Worm (Caenorhabditis elegans) whole organism, L1 larva: ENCODE measurements around the gene egl-17.

Experiments used
- C04F5.9 ChIP-seq: sonication (generic microtip); optimal IDR thresholded peaks from 2 replicates; lab custom pipeline; 2016; ENCODE audit warnings: missing genetic modification characterization, missing compliant biosample characterization
- C16A3.4 ChIP-seq: fragments of 150-350 bp; optimal IDR thresholded peaks from 2 replicates; lab custom pipeline; 2014; ENCODE audit warnings: missing biosample characterization, missing genetic modification characterization
- F16B12.6 ChIP-seq: fragments of 150-350 bp; optimal IDR thresholded peaks from 2 replicates; lab custom pipeline; 2014; ENCODE audit warnings: missing biosample characterization, missing genetic modification characterization
- Y116A8C.19 ChIP-seq: sonication (generic microtip); optimal IDR thresholded peaks from 2 replicates; lab custom pipeline; 2016; ENCODE audit warnings: missing compliant biosample characterization, missing genetic modification characterization, borderline replicate concordance
- aha-1 ChIP-seq: fragments of 150-350 bp; optimal IDR thresholded peaks from 2 replicates; lab custom pipeline; 2014; ENCODE audit warnings: missing biosample characterization, missing genetic modification characterization
- aly-2 ChIP-seq: fragments of 150-350 bp; optimal IDR thresholded peaks from 2 replicates; lab custom pipeline; 2014; ENCODE audit warnings: missing biosample characterization, missing genetic modification characterization
- ama-1 ChIP-seq: fragments of 150-350 bp; optimal IDR thresholded peaks from 2 replicates; lab custom pipeline; 2014
- blmp-1 ChIP-seq: fragments of 150-350 bp; optimal IDR thresholded peaks from 2 replicates; lab custom pipeline; 2014; ENCODE audit warnings: missing biosample characterization, missing genetic modification characterization
- ceh-63 ChIP-seq: fragments of 200-800 bp; sonication (Bioruptor generic); optimal IDR thresholded peaks from 2 replicates; lab custom pipeline; 2018; ENCODE audit warnings: mild to moderate bottlenecking, missing genetic modification characterization, missing compliant biosample characterization
- ceh-82 ChIP-seq, 3 experiments: fragments of 150-350 bp in 1 of 3; sonication (generic microtip) in 2 of 3; optimal IDR thresholded peaks; 2 replicates each; lab custom pipeline; 2014 to 2017; ENCODE audit warnings: missing biosample characterization in 3 of 3, missing genetic modification characterization in 3 of 3
- ces-1 ChIP-seq: fragments of 150-350 bp; optimal IDR thresholded peaks from 2 replicates; lab custom pipeline; 2014; ENCODE audit warnings: missing biosample characterization, missing genetic modification reagents, missing genetic modification characterization
- dpl-1 ChIP-seq, 3 experiments: fragments of 150-350 bp in 2 of 3; sonication (generic microtip) in 1 of 3; optimal IDR thresholded peaks; 2 replicates each; lab custom pipeline; 2014 to 2017; ENCODE audit warnings: missing biosample characterization in 3 of 3, missing genetic modification characterization in 3 of 3, missing genetic modification reagents in 3 of 3
- dsc-1 ChIP-seq: sonication (generic microtip); optimal IDR thresholded peaks from 2 replicates; lab custom pipeline; 2016; ENCODE audit warnings: mild to moderate bottlenecking, missing genetic modification characterization, missing compliant biosample characterization
- efl-1 ChIP-seq, 4 experiments: fragments of 150-350 bp; optimal IDR thresholded peaks in 3 of 4; peaks in 1 of 4; 1 replicate in 1 of 4; 2 replicates in 3 of 4; lab custom pipeline; 2014; ENCODE audit warnings: missing biosample characterization in 2 of 4, missing genetic modification characterization in 2 of 4, missing genetic modification reagents in 2 of 4
- efl-3 ChIP-seq: fragments of 200-800 bp; sonication (Bioruptor generic); optimal IDR thresholded peaks from 2 replicates; lab custom pipeline; 2018; ENCODE audit warnings: mild to moderate bottlenecking, missing genetic modification characterization, missing compliant biosample characterization
- egl-13 ChIP-seq: sonication (generic microtip); optimal IDR thresholded peaks from 2 replicates; lab custom pipeline; 2016; ENCODE audit warnings: missing genotype, missing genetic modification reagents, missing genetic modification characterization, missing compliant biosample characterization
- egl-27 ChIP-seq, 2 experiments: fragments of 150-350 bp in 1 of 2; sonication (generic microtip); optimal IDR thresholded peaks; 3 replicates each; lab custom pipeline; 2017 to 2018; ENCODE audit warnings: missing biosample characterization in 2 of 2, missing genetic modification characterization in 2 of 2, missing genetic modification reagents in 2 of 2
- ets-5 ChIP-seq: fragments of 200-800 bp; sonication (Bioruptor generic); IDR thresholded peaks from 2 replicates; pipeline ENCODE4 v1.3.6; 2022; ENCODE audit warnings: missing genetic modification characterization, missing compliant biosample characterization
- fkh-4 ChIP-seq: sonication (generic microtip); optimal IDR thresholded peaks from 2 replicates; lab custom pipeline; 2016; ENCODE audit warnings: missing compliant biosample characterization, missing genetic modification characterization, borderline replicate concordance
- fkh-8 ChIP-seq: sonication (generic microtip); optimal IDR thresholded peaks from 2 replicates; lab custom pipeline; 2016; ENCODE audit warnings: mild to moderate bottlenecking, missing genetic modification characterization, missing compliant biosample characterization
- fos-1 ChIP-seq: fragments of 150-350 bp; optimal IDR thresholded peaks from 2 replicates; lab custom pipeline; 2014; ENCODE audit warnings: missing biosample characterization, missing genetic modification characterization
- hlh-17 ChIP-seq: fragments of 200-800 bp; sonication (Bioruptor generic); optimal IDR thresholded peaks from 2 replicates; lab custom pipeline; 2018; ENCODE audit warnings: missing genetic modification characterization, mild to moderate bottlenecking, missing compliant biosample characterization, moderate library complexity, borderline replicate concordance
- irx-1 ChIP-seq: sonication (generic microtip); optimal IDR thresholded peaks from 2 replicates; lab custom pipeline; 2016; ENCODE audit warnings: missing genetic modification characterization, missing compliant biosample characterization
- lin-13 ChIP-seq: fragments of 150-350 bp; optimal IDR thresholded peaks from 2 replicates; lab custom pipeline; 2014; ENCODE audit warnings: missing biosample characterization, missing genetic modification reagents, missing genetic modification characterization
- lir-3 ChIP-seq: sonication (generic microtip); optimal IDR thresholded peaks from 2 replicates; lab custom pipeline; 2016; ENCODE audit warnings: mild to moderate bottlenecking, missing genetic modification characterization, moderate library complexity, missing compliant biosample characterization; ENCODE audit not compliant: poor library complexity
- mab-9 ChIP-seq: fragments of 200-800 bp; sonication (Bioruptor generic); IDR thresholded peaks from 2 replicates; pipeline ENCODE4 v1.3.6; 2022; ENCODE audit warnings: missing genetic modification reagents, missing genetic modification characterization, missing compliant biosample characterization
- mdl-1 ChIP-seq, 2 experiments: fragments of 150-350 bp; optimal IDR thresholded peaks; 2 replicates each; lab custom pipeline; 2014 to 2017; ENCODE audit warnings: missing biosample characterization in 2 of 2, missing genetic modification characterization in 2 of 2, inconsistent platforms in 1 of 2
- mef-2 ChIP-seq: fragments of 150-350 bp; optimal IDR thresholded peaks from 2 replicates; lab custom pipeline; 2014; ENCODE audit warnings: missing biosample characterization, missing genetic modification characterization
- nhr-11 ChIP-seq: fragments of 150-350 bp; optimal IDR thresholded peaks from 2 replicates; lab custom pipeline; 2014; ENCODE audit warnings: missing biosample characterization, missing genetic modification characterization
- nhr-12 ChIP-seq: sonication (generic microtip); optimal IDR thresholded peaks from 2 replicates; lab custom pipeline; 2017; ENCODE audit warnings: missing biosample characterization, missing genetic modification characterization
- nhr-28 ChIP-seq: fragments of 150-350 bp; optimal IDR thresholded peaks from 2 replicates; lab custom pipeline; 2014; ENCODE audit warnings: missing biosample characterization, missing genetic modification characterization
- nhr-47 ChIP-seq: sonication (generic microtip); optimal IDR thresholded peaks from 2 replicates; lab custom pipeline; 2016; ENCODE audit warnings: mild to moderate bottlenecking, missing genetic modification characterization, moderate library complexity, missing compliant biosample characterization
- nhr-71 ChIP-seq: sonication (generic microtip); optimal IDR thresholded peaks from 2 replicates; lab custom pipeline; 2016; ENCODE audit warnings: mild to moderate bottlenecking, missing genetic modification characterization, moderate library complexity, missing compliant biosample characterization
- nhr-76 ChIP-seq: sonication (generic microtip); optimal IDR thresholded peaks from 2 replicates; lab custom pipeline; 2017; ENCODE audit warnings: missing biosample characterization, missing genetic modification characterization
- nhr-77 ChIP-seq: fragments of 150-350 bp; optimal IDR thresholded peaks from 2 replicates; lab custom pipeline; 2014; ENCODE audit warnings: missing biosample characterization, missing genetic modification characterization
- nhr-90 ChIP-seq: sonication (generic microtip); optimal IDR thresholded peaks from 2 replicates; lab custom pipeline; 2016; ENCODE audit warnings: mild to moderate bottlenecking, missing genetic modification characterization, missing compliant biosample characterization; ENCODE audit not compliant: poor library complexity
- pag-3 ChIP-seq: sonication (generic microtip); optimal IDR thresholded peaks from 2 replicates; lab custom pipeline; 2017; ENCODE audit warnings: missing genetic modification characterization, mild to moderate bottlenecking, missing compliant biosample characterization, antibody characterized with exemption, borderline replicate concordance; ENCODE audit not compliant: insufficient read depth
- pax-3 ChIP-seq: fragments of 200-800 bp; sonication (Bioruptor generic); optimal IDR thresholded peaks from 2 replicates; lab custom pipeline; 2018; ENCODE audit warnings: mild to moderate bottlenecking, missing genetic modification characterization, moderate library complexity, missing compliant biosample characterization
- skn-1 ChIP-seq: fragments of 150-350 bp; optimal IDR thresholded peaks from 2 replicates; lab custom pipeline; 2014; ENCODE audit warnings: missing biosample characterization, missing genetic modification characterization
- snpc-4 ChIP-seq: fragments of 150-350 bp; optimal IDR thresholded peaks from 2 replicates; lab custom pipeline; 2014; ENCODE audit warnings: missing biosample characterization, missing genetic modification characterization
- sptf-1 ChIP-seq: fragments of 150-350 bp; optimal IDR thresholded peaks from 2 replicates; lab custom pipeline; 2014; ENCODE audit warnings: missing biosample characterization, missing genetic modification characterization
- swsn-7 ChIP-seq: sonication (generic microtip); optimal IDR thresholded peaks from 2 replicates; lab custom pipeline; 2016; ENCODE audit warnings: missing genetic modification characterization, missing compliant biosample characterization
- tbx-2 ChIP-seq: sonication (generic microtip); optimal IDR thresholded peaks from 2 replicates; lab custom pipeline; 2016; ENCODE audit warnings: missing genetic modification characterization, missing compliant biosample characterization
- unc-130 ChIP-seq: fragments of 150-350 bp; optimal IDR thresholded peaks from 2 replicates; lab custom pipeline; 2017; ENCODE audit warnings: missing biosample characterization, missing genetic modification characterization, inconsistent platforms
- unc-30 ChIP-seq: sonication (generic microtip); optimal IDR thresholded peaks from 2 replicates; lab custom pipeline; 2017; ENCODE audit warnings: missing biosample characterization, missing genetic modification characterization
- vab-15 ChIP-seq: sonication (generic microtip); optimal IDR thresholded peaks from 2 replicates; lab custom pipeline; 2017; ENCODE audit warnings: missing genotype, mild to moderate bottlenecking, missing genetic modification characterization, missing compliant biosample characterization
- zag-1 ChIP-seq: fragments of 150-350 bp; optimal IDR thresholded peaks from 2 replicates; lab custom pipeline; 2014; ENCODE audit warnings: missing biosample characterization, missing genetic modification characterization
- zip-4 ChIP-seq: fragments of 200-800 bp; sonication (Bioruptor generic); optimal IDR thresholded peaks from 2 replicates; lab custom pipeline; 2018; ENCODE audit warnings: mild to moderate bottlenecking, missing genetic modification characterization, moderate library complexity, missing compliant biosample characterization
- ztf-11 ChIP-seq, 2 experiments: sonication (generic microtip); optimal IDR thresholded peaks; 2 replicates each; lab custom pipeline; 2016 to 2017; ENCODE audit warnings: missing genetic modification characterization in 2 of 2, missing biosample characterization in 1 of 2, missing compliant biosample characterization in 1 of 2

Gene egl-17

ce11 chrX:530909-531308 lies 41.4 kb downstream of the egl-17 start, which contains the start of gene B0310.6:
B0310.6 (minus strand) TSS chrX:531009.
- TF ChIP-seq skn-1 (tag; lab: Kevin White, UChicago): no peak
- no peak for TF ChIP-seq aha-1 (tag; lab: Kevin White, UChicago)
- TF ChIP-seq zag-1 (tag; lab: Kevin White, UChicago): no peak

ce11 chrX:535728-536127 lies 46.2 kb downstream of the egl-17 start, which contains the start of gene F28C10.3:
F28C10.3 (minus strand) TSS chrX:535828.
- TF ChIP-seq efl-1 (optimal IDR thresholded peaks at IDR 0.05; lab: Kevin White, UChicago): peak; percentile 53 to 66
- TF ChIP-seq efl-1 (GFP tag; optimal IDR thresholded peaks at IDR 0.05 in 1 of 2; lab: Kevin White, UChicago): peak; percentile 13 to 93
- no peak for TF ChIP-seq fkh-4 (tag; lab: Kevin White, UChicago)
- no peak for TF ChIP-seq ztf-11 (tag; optimal IDR thresholded peaks at IDR 0.05; lab: Kevin White, UChicago)
- peak; percentile 93 for TF ChIP-seq skn-1 (tag; lab: Kevin White, UChicago)
- TF ChIP-seq nhr-12 (tag; lab: Kevin White, UChicago): no peak
- peak; percentile 50 for TF ChIP-seq egl-13 (tag; lab: Kevin White, UChicago)
- peak; percentile 38 for TF ChIP-seq aly-2 (tag; lab: Kevin White, UChicago)
- TF ChIP-seq lir-3 (tag; lab: Kevin White, UChicago): peak; percentile 43
- peak; percentile 64 for TF ChIP-seq mef-2 (tag; lab: Kevin White, UChicago)
- TF ChIP-seq unc-30: no peak
- peak; percentile 77 for TF ChIP-seq swsn-7 (tag; lab: Kevin White, UChicago)
- TF ChIP-seq irx-1: peak; percentile 64
- peak; percentile 80 for TF ChIP-seq tbx-2
- TF ChIP-seq ama-1: no peak
- peak; percentile 65 for TF ChIP-seq dsc-1 (tag; lab: Kevin White, UChicago)
- peak; percentile 65 to 89 (median 71) for TF ChIP-seq ceh-82 (tag; optimal IDR thresholded peaks at IDR 0.05; lab: Kevin White, UChicago)
- TF ChIP-seq C16A3.4 (tag; lab: Kevin White, UChicago): peak; percentile 63
- no peak for TF ChIP-seq ceh-63 (GFP tag; lab: Kevin White, UChicago)
- peak; percentile 80 for TF ChIP-seq blmp-1 (tag; lab: Kevin White, UChicago)
- peak; percentile 79 for TF ChIP-seq nhr-90 (tag; lab: Kevin White, UChicago)
- peak in 2 of 3 experiments; percentile 14 to 25 for TF ChIP-seq dpl-1 (GFP tag; optimal IDR thresholded peaks at IDR 0.05; lab: Kevin White, UChicago)
- peak in 1 of 2 experiments; percentile 75 for TF ChIP-seq mdl-1 (tag; optimal IDR thresholded peaks at IDR 0.05; lab: Kevin White, UChicago)
- peak; percentile 21 for TF ChIP-seq unc-130
- peak; percentile 63 for TF ChIP-seq fkh-8 (tag; lab: Kevin White, UChicago)
- peak; percentile 19 to 80 for TF ChIP-seq egl-27 (tag; optimal IDR thresholded peaks at IDR 0.05; lab: Kevin White, UChicago)
- TF ChIP-seq C04F5.9 (tag; lab: Kevin White, UChicago): peak; percentile 35
- no peak for TF ChIP-seq sptf-1 (tag; lab: Kevin White, UChicago)
- peak; percentile 32 for TF ChIP-seq zip-4 (GFP tag; lab: Kevin White, UChicago)
- no peak for TF ChIP-seq nhr-28 (tag; lab: Kevin White, UChicago)
- no peak for TF ChIP-seq aha-1 (tag; lab: Kevin White, UChicago)
- no peak for TF ChIP-seq vab-15 (tag; lab: Kevin White, UChicago)
- TF ChIP-seq nhr-76: no peak
- no peak for TF ChIP-seq hlh-17 (GFP tag; lab: Kevin White, UChicago)
- TF ChIP-seq pag-3: peak; percentile 61
- peak; percentile 91 for TF ChIP-seq nhr-71
- peak; percentile 81 for TF ChIP-seq fos-1 (tag; lab: Kevin White, UChicago)
- TF ChIP-seq ces-1 (GFP tag; lab: Kevin White, UChicago): no peak
- no peak for TF ChIP-seq efl-3 (GFP tag; lab: Kevin White, UChicago)
- TF ChIP-seq pax-3 (tag; lab: Kevin White, UChicago): peak; percentile 21
- TF ChIP-seq ets-5 (GFP tag; lab: Robert Waterston, UW): no peak
- peak; percentile 42 for TF ChIP-seq nhr-77 (tag; lab: Kevin White, UChicago)
- peak; percentile 42 for TF ChIP-seq F16B12.6 (tag; lab: Kevin White, UChicago)
- TF ChIP-seq snpc-4: no peak
- TF ChIP-seq nhr-47: peak; percentile 89
- peak; percentile 72 for TF ChIP-seq lin-13 (GFP tag; lab: Kevin White, UChicago)
- TF ChIP-seq mab-9 (GFP tag; lab: Robert Waterston, UW): peak; percentile 58; the same call in 1 of the 2 replicates
- no peak for TF ChIP-seq Y116A8C.19 (tag; lab: Kevin White, UChicago)
- TF ChIP-seq nhr-11 (tag; lab: Kevin White, UChicago): peak; percentile 71
